Fruit fly (Drosophila melanogaster) whole organism, embryonic: Measurements from ENCODE around the gene L2HGDH.

Experiments used
- Ada2b ChIP-seq: fragments of 200-800 bp; sonication (Bioruptor generic); IDR thresholded peaks from 2 replicates; pipeline ENCODE4 v1.3.6; 2022; ENCODE audit warnings: missing biosample characterization, missing genetic modification characterization
- CG10147 ChIP-seq: fragments of 200-800 bp; sonication (Bioruptor generic); optimal IDR thresholded peaks from 2 replicates; lab custom pipeline; 2019; ENCODE audit warnings: missing biosample characterization, mild to moderate bottlenecking, missing genetic modification characterization, moderate library complexity
- CG11085 ChIP-seq: fragments of 200-800 bp; sonication (Bioruptor generic); IDR thresholded peaks from 2 replicates; pipeline ENCODE4 v1.3.6; 2022; ENCODE audit warnings: missing biosample characterization, missing genetic modification characterization
- CG12219 ChIP-seq: fragments of 200-800 bp; sonication (Bioruptor generic); optimal IDR thresholded peaks from 3 replicates; lab custom pipeline; 2018; ENCODE audit warnings: missing biosample characterization, mild to moderate bottlenecking, missing genetic modification characterization
- CG12769 ChIP-seq: fragments of 200-800 bp; sonication (Bioruptor generic); optimal IDR thresholded peaks from 2 replicates; lab custom pipeline; 2019; ENCODE audit warnings: missing biosample characterization, mild to moderate bottlenecking, missing genetic modification characterization, moderate library complexity
- CG13123 ChIP-seq: fragments of 200-800 bp; sonication (Bioruptor generic); optimal IDR thresholded peaks from 2 replicates; lab custom pipeline; 2016; ENCODE audit warnings: missing biosample characterization, missing genetic modification characterization
- CG1832 ChIP-seq: fragments of 200-800 bp; sonication (Bioruptor generic); optimal IDR thresholded peaks from 2 replicates; lab custom pipeline; 2017; ENCODE audit warnings: missing biosample characterization, mild to moderate bottlenecking, missing genetic modification characterization, inconsistent platforms
- CG18764 ChIP-seq: fragments of 200-800 bp; sonication (Bioruptor generic); optimal IDR thresholded peaks from 3 replicates; lab custom pipeline; 2016; ENCODE audit warnings: missing biosample characterization, missing genetic modification characterization
- CG2116 ChIP-seq: fragments of 200-800 bp; sonication (Bioruptor generic); optimal IDR thresholded peaks from 3 replicates; lab custom pipeline; 2018; ENCODE audit warnings: missing biosample characterization, mild to moderate bottlenecking, missing genetic modification characterization
- CG4617 ChIP-seq: fragments of 200-800 bp; sonication (Bioruptor generic); optimal IDR thresholded peaks from 3 replicates; lab custom pipeline; 2016; ENCODE audit warnings: missing biosample characterization, missing genetic modification characterization, borderline replicate concordance
- CG7928 ChIP-seq: fragments of 200-800 bp; sonication (Bioruptor generic); optimal IDR thresholded peaks from 2 replicates; lab custom pipeline; 2017; ENCODE audit warnings: missing biosample characterization, mild to moderate bottlenecking, missing genetic modification characterization
- CG7963 ChIP-seq: fragments of 200-800 bp; sonication (Bioruptor generic); IDR thresholded peaks from 3 replicates; pipeline ENCODE4 v1.3.6; 2022; ENCODE audit warnings: missing biosample characterization, missing genetic modification characterization; ENCODE audit not compliant: partially characterized antibody
- CG7987 ChIP-seq: fragments of 200-800 bp; sonication (Bioruptor generic); optimal IDR thresholded peaks from 2 replicates; lab custom pipeline; 2018; ENCODE audit warnings: missing biosample characterization, mild to moderate bottlenecking, missing genetic modification characterization, moderate library complexity
- CG8359 ChIP-seq: fragments of 200-800 bp; sonication (Bioruptor generic); optimal IDR thresholded peaks from 2 replicates; lab custom pipeline; 2017; ENCODE audit warnings: missing biosample characterization, mild to moderate bottlenecking, missing genetic modification characterization, borderline replicate concordance
- CTCF ChIP-seq: fragments of 200-800 bp; sonication (Bioruptor generic); optimal IDR thresholded peaks from 2 replicates; lab custom pipeline; 2017; ENCODE audit warnings: missing biosample characterization, mild to moderate bottlenecking, missing genetic modification characterization, moderate library complexity
- Dip3 ChIP-seq: fragments of 200-800 bp; sonication (Bioruptor generic); optimal IDR thresholded peaks from 3 replicates; lab custom pipeline; 2016; ENCODE audit warnings: missing biosample characterization, missing genetic modification characterization
- Dp ChIP-seq: fragments of 200-800 bp; sonication (Bioruptor generic); optimal IDR thresholded peaks from 2 replicates; lab custom pipeline; 2018; ENCODE audit warnings: missing biosample characterization, mild to moderate bottlenecking, missing genetic modification characterization, moderate library complexity
- Nf-YC ChIP-seq: fragments of 200-800 bp; optimal IDR thresholded peaks from 3 replicates; lab custom pipeline; 2019; ENCODE audit warnings: missing biosample characterization, mild to moderate bottlenecking, missing genetic modification characterization, moderate library complexity
- Opbp ChIP-seq: fragments of 200-800 bp; sonication (Bioruptor generic); IDR thresholded peaks from 3 replicates; pipeline ENCODE4 v1.3.6; 2022; ENCODE audit warnings: missing biosample characterization, missing genetic modification characterization; ENCODE audit not compliant: partially characterized antibody
- Xrp1 ChIP-seq: fragments of 200-800 bp; sonication (Bioruptor generic); IDR thresholded peaks from 2 replicates; pipeline ENCODE4 v1.3.6; 2022; ENCODE audit warnings: missing biosample characterization, missing genetic modification characterization
- YL-1 ChIP-seq: fragments of 200-800 bp; sonication (Bioruptor generic); optimal IDR thresholded peaks from 3 replicates; lab custom pipeline; 2017; ENCODE audit warnings: missing biosample characterization, mild to moderate bottlenecking, missing genetic modification characterization
- ab ChIP-seq: fragments of 200-800 bp; sonication (Bioruptor generic); optimal IDR thresholded peaks from 2 replicates; lab custom pipeline; 2016; ENCODE audit warnings: missing biosample characterization, missing genetic modification characterization
- ase ChIP-seq: fragments of 200-800 bp; sonication (Bioruptor generic); IDR thresholded peaks from 3 replicates; pipeline ENCODE4 v1.3.6; 2022; ENCODE audit warnings: missing biosample characterization, missing genetic modification characterization
- ato ChIP-seq: fragments of 200-800 bp; sonication (Bioruptor generic); IDR thresholded peaks from 2 replicates; pipeline ENCODE4 v1.3.6; 2022; ENCODE audit warnings: missing biosample characterization, missing genetic modification characterization; ENCODE audit not compliant: partially characterized antibody
- bcd ChIP-seq: fragments of 200-800 bp; sonication (Bioruptor generic); optimal IDR thresholded peaks from 2 replicates; lab custom pipeline; 2017; ENCODE audit warnings: missing biosample characterization, mild to moderate bottlenecking, missing genetic modification characterization
- cad ChIP-seq: fragments of >200 bp; optimal IDR thresholded peaks from 2 replicates; lab custom pipeline; 2017; ENCODE audit warnings: missing biosample characterization, missing genetic modification characterization
- chm ChIP-seq: fragments of 200-800 bp; sonication (Bioruptor generic); IDR thresholded peaks from 2 replicates; pipeline ENCODE4 v1.3.6; 2022; ENCODE audit warnings: missing biosample characterization, missing genetic modification characterization
- croc ChIP-seq: fragments of 200-800 bp; sonication (Bioruptor generic); conservative IDR thresholded peaks from 3 replicates; pipeline ENCODE4 v1.3.6; 2022; ENCODE audit warnings: missing biosample characterization, missing genetic modification characterization
- dan ChIP-seq: fragments of 200-800 bp; sonication (Bioruptor generic); IDR thresholded peaks from 2 replicates; pipeline ENCODE4 v1.3.6; 2022; ENCODE audit warnings: missing biosample characterization, missing genetic modification characterization
- dysf ChIP-seq: fragments of 200-800 bp; sonication (Bioruptor generic); IDR thresholded peaks from 3 replicates; pipeline ENCODE4 v1.3.6; 2022; ENCODE audit warnings: missing biosample characterization, missing genetic modification characterization
- hbn ChIP-seq: fragments of 200-800 bp; sonication (Bioruptor generic); IDR thresholded peaks from 2 replicates; pipeline ENCODE4 v1.3.6; 2022; ENCODE audit warnings: missing biosample characterization, missing genetic modification characterization; ENCODE audit not compliant: partially characterized antibody
- ken ChIP-seq: fragments of 200-800 bp; sonication (Bioruptor generic); IDR thresholded peaks from 3 replicates; pipeline ENCODE4 v1.3.6; 2022; ENCODE audit warnings: missing biosample characterization, missing genetic modification characterization
- klu ChIP-seq: fragments of 200-800 bp; sonication (Bioruptor generic); IDR thresholded peaks from 2 replicates; pipeline ENCODE4 v1.3.6; 2022; ENCODE audit warnings: missing biosample characterization, missing genetic modification characterization
- lilli ChIP-seq: fragments of 200-800 bp; sonication (Bioruptor generic); optimal IDR thresholded peaks from 3 replicates; lab custom pipeline; 2016; ENCODE audit warnings: missing biosample characterization, missing genetic modification characterization
- nau ChIP-seq: fragments of 200-800 bp; sonication (Bioruptor generic); optimal IDR thresholded peaks from 3 replicates; lab custom pipeline; 2017; ENCODE audit warnings: missing biosample characterization, mild to moderate bottlenecking, missing genetic modification characterization, missing genetic modification reagents
- pb ChIP-seq: fragments of 200-800 bp; sonication (Bioruptor generic); optimal IDR thresholded peaks from 3 replicates; lab custom pipeline; 2016; ENCODE audit warnings: missing biosample characterization, missing genetic modification characterization
- pnt ChIP-seq: fragments of 200-800 bp; sonication (Bioruptor generic); optimal IDR thresholded peaks from 3 replicates; lab custom pipeline; 2016; ENCODE audit warnings: missing biosample characterization, missing genetic modification characterization
- prd ChIP-seq, 3 experiments: fragments of >200 bp in 2 of 3; fragments of 200-800 bp in 1 of 3; sonication (Bioruptor generic) in 1 of 3; optimal IDR thresholded peaks in 2 of 3; IDR thresholded peaks in 1 of 3; 2 replicates in 2 of 3; 3 replicates in 1 of 3; pipeline versions ENCODE4 v1.3.6 to Lab custom; 2017 to 2022; ENCODE audit warnings: missing biosample characterization in 1 of 3, missing genetic modification characterization in 1 of 3
- pzg ChIP-seq: fragments of 200-800 bp; sonication (Bioruptor generic); optimal IDR thresholded peaks from 3 replicates; lab custom pipeline; 2018; ENCODE audit warnings: missing biosample characterization, mild to moderate bottlenecking, missing genetic modification characterization, moderate library complexity
- sc ChIP-seq, 3 experiments: fragments of >200 bp in 2 of 3; fragments of 200-800 bp in 1 of 3; sonication (Bioruptor generic) in 1 of 3; optimal IDR thresholded peaks; 2 replicates in 2 of 3; 3 replicates in 1 of 3; lab custom pipeline; 2017; ENCODE audit warnings: mild to moderate bottlenecking in 1 of 3, missing biosample characterization in 1 of 3, missing genetic modification characterization in 1 of 3, missing genetic modification reagents in 1 of 3
- seq ChIP-seq: fragments of 200-800 bp; sonication (Bioruptor generic); IDR thresholded peaks from 2 replicates; pipeline ENCODE4 v1.3.6; 2022; ENCODE audit warnings: missing biosample characterization, missing genetic modification characterization
- sna ChIP-seq: fragments of 200-800 bp; sonication (Bioruptor generic); IDR thresholded peaks from 2 replicates; pipeline ENCODE4 v1.3.6; 2022; ENCODE audit warnings: missing biosample characterization, missing genetic modification characterization; ENCODE audit not compliant: partially characterized antibody
- so ChIP-seq: fragments of 200-800 bp; sonication (Bioruptor generic); IDR thresholded peaks from 3 replicates; pipeline ENCODE4 v1.3.6; 2022; ENCODE audit warnings: missing biosample characterization, missing genetic modification characterization
- sqz ChIP-seq: fragments of 200-800 bp; sonication (Bioruptor generic); optimal IDR thresholded peaks from 3 replicates; lab custom pipeline; 2018; ENCODE audit warnings: missing biosample characterization, mild to moderate bottlenecking, missing genetic modification characterization
- vnd ChIP-seq: fragments of 200-800 bp; sonication (Bioruptor generic); IDR thresholded peaks from 3 replicates; pipeline ENCODE4 v1.3.6; 2022; ENCODE audit warnings: missing biosample characterization, missing genetic modification characterization; ENCODE audit not compliant: partially characterized antibody
- z ChIP-seq: fragments of 200-800 bp; sonication (Bioruptor generic); IDR thresholded peaks from 3 replicates; pipeline ENCODE4 v1.3.6; 2022; ENCODE audit warnings: missing biosample characterization, missing genetic modification characterization
- zf30C ChIP-seq: fragments of 200-800 bp; sonication (Bioruptor generic); optimal IDR thresholded peaks from 3 replicates; lab custom pipeline; 2018; ENCODE audit warnings: missing biosample characterization, mild to moderate bottlenecking, missing genetic modification characterization

L2HGDH gene

dm6 chr2L:19021278-19022220 lies 47.3 kb upstream of the L2HGDH start (continued):
- peak; percentile 86 for TF ChIP-seq CG10147 (GFP tag; lab: Kevin White, UChicago)
- peak; percentile 68; the same call in 1 of the 3 replicates for TF ChIP-seq ken
- TF ChIP-seq chm (GFP tag; lab: Robert Waterston, UW), result no peak
- no peak for TF ChIP-seq vnd (GFP tag; lab: Robert Waterston, UW)
- TF ChIP-seq YL-1 (GFP tag; lab: Kevin White, UChicago), result peak; percentile 8
- TF ChIP-seq CG1832 (GFP tag; lab: Kevin White, UChicago), result no peak
- TF ChIP-seq CG7928 (GFP tag; lab: Kevin White, UChicago), result peak; percentile 26
- peak; percentile 28 for TF ChIP-seq CG8359 (GFP tag; lab: Kevin White, UChicago)
- TF ChIP-seq CG12219 (GFP tag; lab: Kevin White, UChicago), result peak; percentile 66
- no peak for TF ChIP-seq CG4617 (GFP tag; lab: Kevin White, UChicago)
- peak; percentile 79 for TF ChIP-seq Xrp1
- no peak for TF ChIP-seq hbn (GFP tag; lab: Robert Waterston, UW)
- no peak for TF ChIP-seq z (GFP tag; lab: Robert Waterston, UW)
- TF ChIP-seq zf30C (GFP tag; lab: Kevin White, UChicago), result no peak
- no peak for TF ChIP-seq sc (optimal IDR thresholded peaks at IDR 0.05; lab: Kevin White, UChicago)
- TF ChIP-seq sc (GFP tag; optimal IDR thresholded peaks at IDR 0.05; lab: Kevin White, UChicago), result peak; percentile 80
- TF ChIP-seq Dp (GFP tag; lab: Kevin White, UChicago), result no peak
- TF ChIP-seq sqz, result peak; percentile 67
- TF ChIP-seq CG12769, result no peak
- no peak for TF ChIP-seq prd (optimal IDR thresholded peaks at IDR 0.05; lab: Kevin White, UChicago)
- peak; percentile 48; the same call in 2 of the 3 replicates for TF ChIP-seq prd (GFP tag; IDR thresholded peaks at IDR 0.05; lab: Robert Waterston, UW)
- peak; percentile 71 for TF ChIP-seq Nf-YC (tag; lab: Kevin White, UChicago)
- TF ChIP-seq lilli (GFP tag; lab: Kevin White, UChicago), result peak; percentile 72
- TF ChIP-seq CG11085 (GFP tag; lab: Robert Waterston, UW), result 0 out of 2 replicates have a peak, but pooled peaks have one; percentile 25
- TF ChIP-seq croc (GFP tag; lab: Robert Waterston, UW), result peak; percentile 59; the same call in 2 of the 3 replicates
- TF ChIP-seq so (GFP tag; lab: Robert Waterston, UW), result peak; percentile 78; the same call in 2 of the 3 replicates
- TF ChIP-seq CG7987 (GFP tag; lab: Kevin White, UChicago), result peak; percentile 3
- TF ChIP-seq ato (GFP tag; lab: Robert Waterston, UW), result no peak
- TF ChIP-seq CG2116 (GFP tag; lab: Kevin White, UChicago), result peak; percentile 29
- TF ChIP-seq cad (GFP tag; lab: Kevin White, UChicago), result no peak
- TF ChIP-seq ab (GFP tag; lab: Kevin White, UChicago), result no peak
- TF ChIP-seq dysf (GFP tag; lab: Robert Waterston, UW), result peak; percentile 87
- TF ChIP-seq CTCF (GFP tag; lab: Kevin White, UChicago), result no peak
- TF ChIP-seq pzg (GFP tag; lab: Kevin White, UChicago), result no peak
- no peak for TF ChIP-seq pb (GFP tag; lab: Kevin White, UChicago)
- TF ChIP-seq klu, result peak; percentile 66; the same call in 1 of the 2 replicates
- TF ChIP-seq dan (GFP tag; lab: Robert Waterston, UW), result no peak
- peak; percentile 34 for TF ChIP-seq CG18764 (GFP tag; lab: Kevin White, UChicago)
- no peak for TF ChIP-seq Dip3
- peak; percentile 67 for TF ChIP-seq nau
- peak; percentile 5 for TF ChIP-seq pnt (GFP tag; lab: Kevin White, UChicago)
- no peak for TF ChIP-seq sna
- no peak for TF ChIP-seq ase (GFP tag; lab: Robert Waterston, UW)
- TF ChIP-seq bcd, result peak; percentile 70
- TF ChIP-seq Ada2b (GFP tag; lab: Robert Waterston, UW), result peak; percentile 65
- TF ChIP-seq CG7963 (GFP tag; lab: Robert Waterston, UW), result no peak
- TF ChIP-seq Opbp (GFP tag; lab: Robert Waterston, UW), result no peak
- peak; percentile 13 for TF ChIP-seq CG13123 (GFP tag; lab: Kevin White, UChicago)
- peak; percentile 77 for TF ChIP-seq seq
